Fruit fly (Drosophila melanogaster) whole organism, embryonic: ENCODE measurements around the gene se.

ENCODE experiments used
- Bteb2 ChIP-seq: fragments of 200-800 bp; sonication (Bioruptor generic); optimal IDR thresholded peaks from 2 replicates; lab custom pipeline; 2016; ENCODE audit warnings: missing biosample characterization, missing genetic modification characterization
- CG10321 ChIP-seq: fragments of 200-800 bp; sonication (Bioruptor generic); IDR thresholded peaks from 2 replicates; pipeline ENCODE4 v1.3.6; 2022; ENCODE audit warnings: missing biosample characterization, missing genetic modification characterization
- CG10431 ChIP-seq: fragments of 200-800 bp; sonication (Bioruptor generic); optimal IDR thresholded peaks from 3 replicates; lab custom pipeline; 2018; ENCODE audit warnings: missing biosample characterization, mild to moderate bottlenecking, missing genetic modification characterization
- CG11093 ChIP-seq: fragments of 200-800 bp; sonication (Bioruptor generic); IDR thresholded peaks from 3 replicates; pipeline ENCODE4 v1.3.6; 2022; ENCODE audit warnings: missing biosample characterization, missing genetic modification characterization
- CG11695 ChIP-seq: fragments of 200-800 bp; sonication (Bioruptor generic); IDR thresholded peaks from 3 replicates; pipeline ENCODE4 v1.3.6; 2022; ENCODE audit warnings: missing biosample characterization, missing genetic modification characterization
- CG12071 ChIP-seq: fragments of 200-800 bp; sonication (Bioruptor generic); optimal IDR thresholded peaks from 3 replicates; lab custom pipeline; 2018; ENCODE audit warnings: missing biosample characterization, mild to moderate bottlenecking, missing genetic modification characterization
- CG12236 ChIP-seq: fragments of 200-800 bp; sonication (Bioruptor generic); optimal IDR thresholded peaks from 2 replicates; lab custom pipeline; 2016; ENCODE audit warnings: missing biosample characterization, missing genetic modification characterization
- CG12942 ChIP-seq: fragments of 200-800 bp; sonication (Bioruptor generic); optimal IDR thresholded peaks from 3 replicates; lab custom pipeline; 2016; ENCODE audit warnings: missing biosample characterization, missing genetic modification characterization
- CG13424 ChIP-seq: fragments of 200-800 bp; sonication (Bioruptor generic); optimal IDR thresholded peaks from 2 replicates; lab custom pipeline; 2019; ENCODE audit warnings: missing biosample characterization, mild to moderate bottlenecking, missing genetic modification characterization, moderate library complexity
- CG15601 ChIP-seq: fragments of 200-800 bp; sonication (Bioruptor generic); optimal IDR thresholded peaks from 3 replicates; lab custom pipeline; 2019; ENCODE audit warnings: missing biosample characterization, mild to moderate bottlenecking, missing genetic modification characterization, moderate library complexity
- CG17186 ChIP-seq: fragments of 200-800 bp; sonication (Bioruptor generic); optimal IDR thresholded peaks from 3 replicates; lab custom pipeline; 2017; ENCODE audit warnings: missing biosample characterization, missing genetic modification reagents, missing genetic modification characterization
- CG1832 ChIP-seq: fragments of 200-800 bp; sonication (Bioruptor generic); optimal IDR thresholded peaks from 2 replicates; lab custom pipeline; 2017; ENCODE audit warnings: missing biosample characterization, mild to moderate bottlenecking, missing genetic modification characterization, inconsistent platforms
- CG2199 ChIP-seq: fragments of 200-800 bp; sonication (Bioruptor generic); IDR thresholded peaks from 3 replicates; pipeline ENCODE4 v1.3.6; 2022; ENCODE audit warnings: missing biosample characterization, missing genetic modification characterization
- CG43689 ChIP-seq: fragments of 200-800 bp; sonication (Bioruptor generic); IDR thresholded peaks from 2 replicates; pipeline ENCODE4 v1.3.6; 2022; ENCODE audit warnings: missing biosample characterization, missing genetic modification characterization
- CG6654 ChIP-seq: fragments of 200-800 bp; sonication (Bioruptor generic); optimal IDR thresholded peaks from 2 replicates; lab custom pipeline; 2017; ENCODE audit warnings: missing biosample characterization, mild to moderate bottlenecking, missing genetic modification characterization
- CG6689 ChIP-seq: fragments of 200-800 bp; sonication (Bioruptor generic); IDR thresholded peaks from 2 replicates; pipeline ENCODE4 v1.3.6; 2022; ENCODE audit warnings: missing biosample characterization, missing genetic modification characterization
- CG6765 ChIP-seq: fragments of 200-800 bp; sonication (Bioruptor generic); optimal IDR thresholded peaks from 3 replicates; lab custom pipeline; 2017; ENCODE audit warnings: missing biosample characterization, mild to moderate bottlenecking, missing genetic modification characterization
- CG7786 ChIP-seq: fragments of 200-800 bp; sonication (Bioruptor generic); optimal IDR thresholded peaks from 2 replicates; lab custom pipeline; 2016; ENCODE audit warnings: missing biosample characterization, missing genetic modification characterization
- CG8478 ChIP-seq: fragments of >200 bp; optimal IDR thresholded peaks from 2 replicates; lab custom pipeline; 2018
- CrebB ChIP-seq: fragments of 200-800 bp; sonication (Bioruptor generic); optimal IDR thresholded peaks from 3 replicates; lab custom pipeline; 2018; ENCODE audit warnings: missing biosample characterization, mild to moderate bottlenecking, missing genetic modification characterization
- HHEX ChIP-seq: fragments of 200-800 bp; sonication (Bioruptor generic); optimal IDR thresholded peaks from 3 replicates; lab custom pipeline; 2017; ENCODE audit warnings: missing biosample characterization, mild to moderate bottlenecking, missing genetic modification characterization, missing genetic modification reagents
- HLH4C ChIP-seq: fragments of 200-800 bp; sonication (Bioruptor generic); IDR thresholded peaks from 3 replicates; pipeline ENCODE4 v1.3.6; 2022; ENCODE audit warnings: missing biosample characterization, missing genetic modification characterization; ENCODE audit not compliant: partially characterized antibody
- Hand ChIP-seq: fragments of 200-800 bp; sonication (Bioruptor generic); optimal IDR thresholded peaks from 2 replicates; lab custom pipeline; 2017; ENCODE audit warnings: mild to moderate bottlenecking, missing biosample characterization, missing genetic modification reagents, missing genetic modification characterization
- HmgZ ChIP-seq: fragments of 200-800 bp; sonication (Bioruptor generic); optimal IDR thresholded peaks from 2 replicates; lab custom pipeline; 2018; ENCODE audit warnings: missing biosample characterization, mild to moderate bottlenecking, missing genetic modification characterization
- Med ChIP-seq: fragments of 200-800 bp; sonication (Bioruptor generic); peaks from one replicate; lab custom pipeline; 2016; ENCODE audit warnings: missing biosample characterization, missing genetic modification characterization, mild to moderate bottlenecking, inconsistent platforms, moderate library complexity
- Scr ChIP-seq: fragments of 200-800 bp; sonication (Bioruptor generic); IDR thresholded peaks from 2 replicates; pipeline ENCODE4 v1.3.6; 2022; ENCODE audit warnings: missing biosample characterization, missing genetic modification characterization; ENCODE audit not compliant: partially characterized antibody
- Sin3A ChIP-seq: fragments of >200 bp; optimal IDR thresholded peaks from 2 replicates; lab custom pipeline; 2018
- Stat92E ChIP-seq, 3 experiments: fragments of >200 bp in 2 of 3; fragments of 200-800 bp in 1 of 3; sonication (Bioruptor generic) in 1 of 3; optimal IDR thresholded peaks; 2 replicates each; lab custom pipeline; 2017 to 2019; ENCODE audit warnings: missing biosample characterization in 3 of 3, missing genetic modification characterization in 3 of 3, mild to moderate bottlenecking in 1 of 3, moderate library complexity in 1 of 3
- abd-A ChIP-seq: fragments of 200-800 bp; sonication (Bioruptor generic); optimal IDR thresholded peaks from 3 replicates; lab custom pipeline; 2019; ENCODE audit warnings: missing biosample characterization, mild to moderate bottlenecking, missing genetic modification characterization, moderate library complexity
- bigmax ChIP-seq: fragments of 200-800 bp; sonication (Bioruptor generic); optimal IDR thresholded peaks from 2 replicates; lab custom pipeline; 2018; ENCODE audit warnings: missing biosample characterization, mild to moderate bottlenecking, missing genetic modification characterization
- bowl ChIP-seq: fragments of 200-800 bp; sonication (Bioruptor generic); IDR thresholded peaks from 2 replicates; pipeline ENCODE4 v1.3.6; 2022; ENCODE audit warnings: missing biosample characterization, missing genetic modification characterization
- corto ChIP-seq: fragments of 200-800 bp; sonication (Bioruptor generic); optimal IDR thresholded peaks from 2 replicates; lab custom pipeline; 2016; ENCODE audit warnings: missing biosample characterization, mild to moderate bottlenecking, missing genetic modification characterization, moderate library complexity
- dimm ChIP-seq: fragments of 200-800 bp; sonication (Bioruptor generic); IDR thresholded peaks from 2 replicates; pipeline ENCODE4 v1.3.6; 2022; ENCODE audit warnings: missing biosample characterization, missing genetic modification characterization
- fd96Cb ChIP-seq: fragments of 200-800 bp; sonication (Bioruptor generic); optimal IDR thresholded peaks from 2 replicates; lab custom pipeline; 2018; ENCODE audit warnings: missing biosample characterization, mild to moderate bottlenecking, missing genetic modification characterization, moderate library complexity
- ham ChIP-seq: fragments of 200-800 bp; sonication (Bioruptor generic); IDR thresholded peaks from 2 replicates; pipeline ENCODE4 v1.3.6; 2022; ENCODE audit warnings: missing biosample characterization, missing genetic modification characterization
- kay ChIP-seq: fragments of 200-800 bp; sonication (Bioruptor generic); optimal IDR thresholded peaks from 2 replicates; lab custom pipeline; 2016; ENCODE audit warnings: missing biosample characterization, missing genetic modification characterization
- kni ChIP-seq: fragments of 200-800 bp; sonication (Bioruptor generic); optimal IDR thresholded peaks from 3 replicates; lab custom pipeline; 2017; ENCODE audit warnings: mild to moderate bottlenecking, missing biosample characterization, missing genetic modification reagents, missing genetic modification characterization
- lab ChIP-seq: fragments of 200-800 bp; sonication (Bioruptor generic); optimal IDR thresholded peaks from 3 replicates; lab custom pipeline; 2017; ENCODE audit warnings: missing biosample characterization, missing genetic modification characterization, mild to moderate bottlenecking, moderate library complexity, missing genetic modification reagents
- pan ChIP-seq, 4 experiments: fragments of >200 bp in 3 of 4; fragments of 200-800 bp in 1 of 4; sonication (Bioruptor generic) in 1 of 4; optimal IDR thresholded peaks in 3 of 4; IDR thresholded peaks in 1 of 4; 2 replicates each; pipeline versions ENCODE4 v1.3.6 to Lab custom; 2017 to 2022; ENCODE audit warnings: missing biosample characterization in 2 of 4, missing genetic modification characterization in 2 of 4, mixed read lengths in 1 of 4
- pho ChIP-seq: fragments of 200-800 bp; sonication (Bioruptor generic); optimal IDR thresholded peaks from 2 replicates; lab custom pipeline; 2016; ENCODE audit warnings: missing biosample characterization, missing genetic modification characterization
- pnt ChIP-seq: fragments of 200-800 bp; sonication (Bioruptor generic); optimal IDR thresholded peaks from 3 replicates; lab custom pipeline; 2016; ENCODE audit warnings: missing biosample characterization, missing genetic modification characterization
- ro ChIP-seq: fragments of 200-800 bp; sonication (Bioruptor generic); IDR thresholded peaks from 2 replicates; pipeline ENCODE4 v1.3.6; 2022; ENCODE audit warnings: missing biosample characterization, missing genetic modification characterization
- so ChIP-seq: fragments of 200-800 bp; sonication (Bioruptor generic); IDR thresholded peaks from 3 replicates; pipeline ENCODE4 v1.3.6; 2022; ENCODE audit warnings: missing biosample characterization, missing genetic modification characterization
- sob ChIP-seq: fragments of 200-800 bp; sonication (Bioruptor generic); IDR thresholded peaks from 2 replicates; pipeline ENCODE4 v1.3.6; 2022; ENCODE audit warnings: missing biosample characterization, missing genetic modification characterization
- ssp ChIP-seq: fragments of 200-800 bp; sonication (Bioruptor generic); IDR thresholded peaks from 2 replicates; pipeline ENCODE4 v1.3.6; 2022; ENCODE audit warnings: missing biosample characterization, missing genetic modification characterization
- sug ChIP-seq: fragments of 200-800 bp; optimal IDR thresholded peaks from 2 replicates; lab custom pipeline; 2019; ENCODE audit warnings: missing biosample characterization, mild to moderate bottlenecking, missing genetic modification characterization, moderate library complexity
- tll ChIP-seq, 2 experiments: fragments of 200-800 bp in 1 of 2; fragments of >200 bp in 1 of 2; sonication (Bioruptor generic) in 1 of 2; optimal IDR thresholded peaks; 2 replicates each; lab custom pipeline; 2017 to 2019; ENCODE audit warnings: missing biosample characterization in 2 of 2, missing genetic modification characterization in 2 of 2, mild to moderate bottlenecking in 1 of 2, moderate library complexity in 1 of 2
- unc-4 ChIP-seq: fragments of 200-800 bp; sonication (Bioruptor generic); IDR thresholded peaks from 2 replicates; pipeline ENCODE4 v1.3.6; 2022; ENCODE audit warnings: missing biosample characterization, missing genetic modification characterization; ENCODE audit not compliant: partially characterized antibody
- wor ChIP-seq: fragments of 200-800 bp; sonication (Bioruptor generic); IDR thresholded peaks from 2 replicates; pipeline ENCODE4 v1.3.6; 2022; ENCODE audit warnings: missing biosample characterization, missing genetic modification characterization
- zfh2 ChIP-seq: fragments of 200-800 bp; sonication (Bioruptor generic); optimal IDR thresholded peaks from 2 replicates; lab custom pipeline; 2016; ENCODE audit warnings: missing biosample characterization, missing genetic modification characterization

se gene

DNA sequence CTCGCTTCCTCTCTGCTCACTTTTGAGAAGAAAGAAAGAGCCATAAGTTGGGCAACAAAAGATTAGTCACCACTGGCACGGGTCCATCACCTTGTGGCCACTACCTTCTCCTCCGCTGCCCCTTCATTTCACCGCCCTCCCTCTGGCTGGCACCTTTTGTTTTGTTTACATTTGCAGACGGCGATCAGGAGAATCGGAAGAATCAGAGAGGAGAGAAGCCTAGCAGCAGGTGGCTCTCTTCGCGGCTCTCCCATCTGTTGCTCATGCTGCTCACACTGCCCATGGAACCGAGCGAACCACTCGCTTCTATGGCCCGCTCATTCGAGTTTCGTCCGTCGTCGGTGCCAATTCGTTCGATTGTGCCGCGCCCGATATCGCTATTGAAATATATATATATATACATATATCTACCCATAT is 26.0 kb downstream of the se start:
- peak; percentile 30 for TF ChIP-seq CG6765
- peak; percentile 6 for TF ChIP-seq CG13424 (tag; lab: Kevin White, UChicago)
- TF ChIP-seq CG12942 (GFP tag; lab: Kevin White, UChicago), result no peak
- no peak for TF ChIP-seq CG1832 (GFP tag; lab: Kevin White, UChicago)
- TF ChIP-seq CG6689, result no peak
- no peak for TF ChIP-seq zfh2 (GFP tag; lab: Kevin White, UChicago)
- no peak for TF ChIP-seq HLH4C (GFP tag; lab: Robert Waterston, UW)
- TF ChIP-seq Sin3A (lab: Kevin White, UChicago), result no peak
- no peak for TF ChIP-seq fd96Cb (tag; lab: Kevin White, UChicago)
- peak; percentile 85 for TF ChIP-seq Med
- no peak for TF ChIP-seq CG15601 (tag; lab: Kevin White, UChicago)
- no peak for TF ChIP-seq CG17186 (GFP tag; lab: Kevin White, UChicago)
- TF ChIP-seq CG43689 (GFP tag; lab: Robert Waterston, UW), result no peak
- no peak for TF ChIP-seq CG6654 (GFP tag; lab: Kevin White, UChicago)
- TF ChIP-seq Hand (GFP tag; lab: Kevin White, UChicago), result peak; percentile 24
- TF ChIP-seq kni (GFP tag; lab: Kevin White, UChicago), result peak; percentile 29
- no peak for TF ChIP-seq CG12236 (GFP tag; lab: Kevin White, UChicago)
- TF ChIP-seq CG2199 (GFP tag; lab: Robert Waterston, UW), result 0 out of 3 replicates have a peak, but pooled peaks have one; percentile 34
- TF ChIP-seq so (GFP tag; lab: Robert Waterston, UW), result peak; percentile 48; the same call in 2 of the 3 replicates
- no peak for TF ChIP-seq CG7786
- no peak for TF ChIP-seq wor (GFP tag; lab: Robert Waterston, UW)
- peak; percentile 62 for TF ChIP-seq corto (GFP tag; lab: Kevin White, UChicago)
- TF ChIP-seq HmgZ (tag; lab: Kevin White, UChicago), result peak; percentile 53
- TF ChIP-seq tll (GFP tag; optimal IDR thresholded peaks at IDR 0.05; lab: Kevin White, UChicago), result no peak
- peak; percentile 42 for TF ChIP-seq CG12071 (GFP tag; lab: Kevin White, UChicago)
- TF ChIP-seq bigmax (GFP tag; lab: Kevin White, UChicago), result peak; percentile 10
- peak; percentile 57 for TF ChIP-seq CrebB (tag; lab: Kevin White, UChicago)
- no peak for TF ChIP-seq abd-A (tag; lab: Kevin White, UChicago)
- TF ChIP-seq Scr, result no peak
- TF ChIP-seq CG11695 (GFP tag; lab: Robert Waterston, UW), result peak; percentile 31; the same call in 1 of the 3 replicates
- TF ChIP-seq ham (GFP tag; lab: Robert Waterston, UW), result no peak
- TF ChIP-seq pho (GFP tag; lab: Kevin White, UChicago), result no peak
- TF ChIP-seq CG10321 (GFP tag; lab: Robert Waterston, UW), result 0 out of 2 replicates have a peak, but pooled peaks have one; percentile 16
- TF ChIP-seq kay (GFP tag; lab: Kevin White, UChicago), result peak; percentile 93
- no peak for TF ChIP-seq ro (GFP tag; lab: Robert Waterston, UW)
- TF ChIP-seq HHEX (GFP tag; lab: Kevin White, UChicago), result no peak
- TF ChIP-seq CG8478, result no peak
- TF ChIP-seq unc-4 (GFP tag; lab: Robert Waterston, UW), result peak; percentile 47; the same call in 1 of the 2 replicates
- TF ChIP-seq ssp (GFP tag; lab: Robert Waterston, UW), result no peak
- TF ChIP-seq sob, result 0 out of 2 replicates have a peak, but pooled peaks have one; percentile 36
- no peak for TF ChIP-seq dimm (GFP tag; lab: Robert Waterston, UW)
- TF ChIP-seq lab (GFP tag; lab: Kevin White, UChicago), result peak; percentile 28
- no peak for TF ChIP-seq pan (optimal IDR thresholded peaks at IDR 0.05; lab: Kevin White, UChicago)
- TF ChIP-seq pan (GFP tag; optimal IDR thresholded peaks at IDR 0.05 in 1 of 2, IDR thresholded peaks at IDR 0.05 in 1 of 2), result peak in 1 of 2 experiments; percentile 27
- TF ChIP-seq CG10431 (GFP tag; lab: Kevin White, UChicago), result peak; percentile 67
- no peak for TF ChIP-seq Bteb2 (GFP tag; lab: Kevin White, UChicago)
- peak; percentile 23 for TF ChIP-seq sug (tag; lab: Kevin White, UChicago)
- TF ChIP-seq Stat92E (GFP tag; optimal IDR thresholded peaks at IDR 0.05; lab: Kevin White, UChicago), result peak in 1 of 3 experiments; percentile 59
- no peak for TF ChIP-seq pnt (GFP tag; lab: Kevin White, UChicago)
- TF ChIP-seq CG11093 (GFP tag; lab: Robert Waterston, UW), result no peak
- 0 out of 2 replicates have a peak, but pooled peaks have one; percentile 45 for TF ChIP-seq bowl
